Fruit fly (Drosophila melanogaster): Measurements from ENCODE around the gene glo.
A peak's percentile ranks its signal among the peaks of the same experiment; 100 is the strongest.

The glo gene

dm6 chr3R:11850917-11851897 lies 32.0 kb upstream of the glo start (continued):
- TF ChIP-seq Hsf (GFP tag; optimal IDR thresholded peaks at IDR 0.05) (peak; percentile 76), Bteb2 (GFP tag; optimal IDR thresholded peaks at IDR 0.05) (no peak), CG9215 (GFP tag; IDR thresholded peaks at IDR 0.05) (0 out of 2 replicates have a peak, but pooled peaks have one; percentile 7), grau (tag; optimal IDR thresholded peaks at IDR 0.05) (peak; percentile 84), trh (GFP tag; optimal IDR thresholded peaks at IDR 0.05) (peak; percentile 4), CG18262 (tag; optimal IDR thresholded peaks at IDR 0.05) (peak; percentile 97), Sox100B (GFP tag; optimal IDR thresholded peaks at IDR 0.05) (peak; percentile 91), sisA (GFP tag; IDR thresholded peaks at IDR 0.05) (peak; percentile 84), kni (GFP tag; optimal IDR thresholded peaks at IDR 0.05) (peak; percentile 85), CG4820 (GFP tag; optimal IDR thresholded peaks at IDR 0.05) (peak; percentile 81), CG9437 (GFP tag; optimal IDR thresholded peaks at IDR 0.05) (peak; percentile 70), CG14965 (GFP tag; optimal IDR thresholded peaks at IDR 0.05; ENCODE audit: borderline replicate concordance) (no peak), H15 (GFP tag; IDR thresholded peaks at IDR 0.05) (no peak), CG13894 (tag; optimal IDR thresholded peaks at IDR 0.05) (no peak), CG15514 (GFP tag; optimal IDR thresholded peaks at IDR 0.05) (no peak), CG3838 (GFP tag; optimal IDR thresholded peaks at IDR 0.05) (peak; percentile 9), sna (GFP tag; IDR thresholded peaks at IDR 0.05; ENCODE audit: partially characterized antibody) (no peak), Doc3 (GFP tag; IDR thresholded peaks at IDR 0.05; ENCODE audit: partially characterized antibody) (no peak), jigr1 (GFP tag; IDR thresholded peaks at IDR 0.05) (peak; percentile 68; the same call in 2 of the 3 replicates), pros (GFP tag; optimal IDR thresholded peaks at IDR 0.05) (peak; percentile 40), CG10267 (tag; optimal IDR thresholded peaks at IDR 0.05) (peak; percentile 82), usp (GFP tag; optimal IDR thresholded peaks at IDR 0.05) (no peak), CG2889 (GFP tag; IDR thresholded peaks at IDR 0.05) (no peak), ro (GFP tag; IDR thresholded peaks at IDR 0.05) (peak; percentile 66; the same call in 1 of the 2 replicates), so (GFP tag; IDR thresholded peaks at IDR 0.05) (peak; percentile 50; the same call in 1 of the 3 replicates), zfh1 (GFP tag; IDR thresholded peaks at IDR 0.05) (peak; percentile 71), tx (GFP tag; optimal IDR thresholded peaks at IDR 0.05) (peak; percentile 62), wek (GFP tag; optimal IDR thresholded peaks at IDR 0.05) (peak; percentile 67), CG4424 (GFP tag; optimal IDR thresholded peaks at IDR 0.05) (peak; percentile 86), CG4328 (GFP tag; optimal IDR thresholded peaks at IDR 0.05) (peak; percentile 64), Oaz (GFP tag; IDR thresholded peaks at IDR 0.05) (no peak), CG10147 (GFP tag; optimal IDR thresholded peaks at IDR 0.05) (peak; percentile 54), CG10462 (GFP tag; optimal IDR thresholded peaks at IDR 0.05) (peak; percentile 59), MTF-1 (GFP tag; optimal IDR thresholded peaks at IDR 0.05; ENCODE audit: borderline replicate concordance) (no peak), ftz-f1 (GFP tag; optimal IDR thresholded peaks at IDR 0.05) (no peak), tgo (GFP tag; IDR thresholded peaks at IDR 0.05) (peak; percentile 45; the same call in 1 of the 3 replicates), dmrt11E (tag; optimal IDR thresholded peaks at IDR 0.05) (peak; percentile 88), NfI (GFP tag; optimal IDR thresholded peaks at IDR 0.05) (peak; percentile 56), chif (GFP tag; optimal IDR thresholded peaks at IDR 0.05) (peak; percentile 65 to 87), CG17385 (GFP tag; optimal IDR thresholded peaks at IDR 0.05) (peak; percentile 74), Pdp1 (GFP tag; optimal IDR thresholded peaks at IDR 0.05) (peak; percentile 38 to 69), CG9609 (GFP tag; optimal IDR thresholded peaks at IDR 0.05) (peak; percentile 62), Atf-2 (GFP tag; optimal IDR thresholded peaks at IDR 0.05) (peak; percentile 80), sug (tag; optimal IDR thresholded peaks at IDR 0.05) (peak; percentile 46), CG2129 (GFP tag; IDR thresholded peaks at IDR 0.05; ENCODE audit: partially characterized antibody) (no peak), CG6689 (GFP tag; IDR thresholded peaks at IDR 0.05) (peak; percentile 73), chm (GFP tag; IDR thresholded peaks at IDR 0.05) (0 out of 2 replicates have a peak, but pooled peaks have one; percentile 10), Doc2 (GFP tag; IDR thresholded peaks at IDR 0.05) (no peak)
